Worm (Caenorhabditis elegans) whole organism, L1 larva: ENCODE data around the gene acc-4.

Experiments
- C04F5.9 ChIP-seq: sonication (generic microtip); optimal IDR thresholded peaks from 2 replicates; lab custom pipeline; 2016; ENCODE audit warnings: missing genetic modification characterization, missing compliant biosample characterization
- Y116A8C.19 ChIP-seq: sonication (generic microtip); optimal IDR thresholded peaks from 2 replicates; lab custom pipeline; 2016; ENCODE audit warnings: missing compliant biosample characterization, missing genetic modification characterization, borderline replicate concordance
- aha-1 ChIP-seq: fragments of 150-350 bp; optimal IDR thresholded peaks from 2 replicates; lab custom pipeline; 2014; ENCODE audit warnings: missing biosample characterization, missing genetic modification characterization
- ama-1 ChIP-seq: fragments of 150-350 bp; optimal IDR thresholded peaks from 2 replicates; lab custom pipeline; 2014
- ceh-63 ChIP-seq: fragments of 200-800 bp; sonication (Bioruptor generic); optimal IDR thresholded peaks from 2 replicates; lab custom pipeline; 2018; ENCODE audit warnings: mild to moderate bottlenecking, missing genetic modification characterization, missing compliant biosample characterization
- ceh-88 ChIP-seq: fragments of 200-800 bp; sonication (Bioruptor generic); IDR thresholded peaks from 2 replicates; pipeline ENCODE4 v1.3.6; 2022; ENCODE audit warnings: missing genetic modification characterization, missing compliant biosample characterization
- dpl-1 ChIP-seq, 3 experiments: fragments of 150-350 bp in 2 of 3; sonication (generic microtip) in 1 of 3; optimal IDR thresholded peaks; 2 replicates each; lab custom pipeline; 2014 to 2017; ENCODE audit warnings: missing biosample characterization in 3 of 3, missing genetic modification characterization in 3 of 3, missing genetic modification reagents in 3 of 3
- egl-13 ChIP-seq: sonication (generic microtip); optimal IDR thresholded peaks from 2 replicates; lab custom pipeline; 2016; ENCODE audit warnings: missing genotype, missing genetic modification reagents, missing genetic modification characterization, missing compliant biosample characterization
- egl-27 ChIP-seq, 2 experiments: fragments of 150-350 bp in 1 of 2; sonication (generic microtip); optimal IDR thresholded peaks; 3 replicates each; lab custom pipeline; 2017 to 2018; ENCODE audit warnings: missing biosample characterization in 2 of 2, missing genetic modification characterization in 2 of 2, missing genetic modification reagents in 2 of 2
- elt-3 ChIP-seq, 6 experiments: fragments of 150-350 bp in 1 of 6; sonication (generic microtip); optimal IDR thresholded peaks; 2 replicates each; lab custom pipeline; 2017 to 2018; ENCODE audit warnings: missing biosample characterization in 6 of 6, missing genetic modification characterization in 6 of 6, inconsistent platforms in 1 of 6
- fkh-10 ChIP-seq: sonication (generic microtip); optimal IDR thresholded peaks from 2 replicates; lab custom pipeline; 2017; ENCODE audit warnings: missing biosample characterization, missing genetic modification reagents, missing genetic modification characterization
- fkh-4 ChIP-seq: sonication (generic microtip); optimal IDR thresholded peaks from 2 replicates; lab custom pipeline; 2016; ENCODE audit warnings: missing compliant biosample characterization, missing genetic modification characterization, borderline replicate concordance
- hlh-17 ChIP-seq: fragments of 200-800 bp; sonication (Bioruptor generic); optimal IDR thresholded peaks from 2 replicates; lab custom pipeline; 2018; ENCODE audit warnings: missing genetic modification characterization, mild to moderate bottlenecking, missing compliant biosample characterization, moderate library complexity, borderline replicate concordance
- hpl-2 ChIP-seq: fragments of 150-350 bp; optimal IDR thresholded peaks from 2 replicates; lab custom pipeline; 2014; ENCODE audit warnings: missing biosample characterization, missing genetic modification reagents, missing genetic modification characterization
- irx-1 ChIP-seq: sonication (generic microtip); optimal IDR thresholded peaks from 2 replicates; lab custom pipeline; 2016; ENCODE audit warnings: missing genetic modification characterization, missing compliant biosample characterization
- lin-13 ChIP-seq: fragments of 150-350 bp; optimal IDR thresholded peaks from 2 replicates; lab custom pipeline; 2014; ENCODE audit warnings: missing biosample characterization, missing genetic modification reagents, missing genetic modification characterization
- lin-14 ChIP-seq: fragments of 200-800 bp; sonication (Bioruptor generic); optimal IDR thresholded peaks from 2 replicates; lab custom pipeline; 2018; ENCODE audit warnings: mild to moderate bottlenecking, missing genetic modification characterization, moderate library complexity, missing compliant biosample characterization
- lin-15B ChIP-seq: fragments of 150-350 bp; sonication (generic microtip); optimal IDR thresholded peaks from 3 replicates; lab custom pipeline; 2014; ENCODE audit warnings: missing biosample characterization, missing genetic modification characterization
- lin-35 ChIP-seq, 2 experiments: fragments of 150-350 bp; optimal IDR thresholded peaks; 2 replicates each; lab custom pipeline; 2014; ENCODE audit warnings: missing biosample characterization in 2 of 2, missing genetic modification characterization in 2 of 2, missing genetic modification reagents in 2 of 2
- lin-39 ChIP-seq: fragments of 150-350 bp; optimal IDR thresholded peaks from 2 replicates; lab custom pipeline; 2014; ENCODE audit warnings: missing biosample characterization, missing genetic modification reagents, missing genetic modification characterization
- lir-3 ChIP-seq: sonication (generic microtip); optimal IDR thresholded peaks from 2 replicates; lab custom pipeline; 2016; ENCODE audit warnings: mild to moderate bottlenecking, missing genetic modification characterization, moderate library complexity, missing compliant biosample characterization; ENCODE audit not compliant: poor library complexity
- lsy-2 ChIP-seq, 2 experiments: fragments of 150-350 bp; optimal IDR thresholded peaks; 2 replicates each; lab custom pipeline; 2014; ENCODE audit warnings: missing biosample characterization in 2 of 2, missing genetic modification characterization in 2 of 2
- mab-9 ChIP-seq: fragments of 200-800 bp; sonication (Bioruptor generic); IDR thresholded peaks from 2 replicates; pipeline ENCODE4 v1.3.6; 2022; ENCODE audit warnings: missing genetic modification reagents, missing genetic modification characterization, missing compliant biosample characterization
- mdl-1 ChIP-seq, 2 experiments: fragments of 150-350 bp; optimal IDR thresholded peaks; 2 replicates each; lab custom pipeline; 2014 to 2017; ENCODE audit warnings: missing biosample characterization in 2 of 2, missing genetic modification characterization in 2 of 2, inconsistent platforms in 1 of 2
- nhr-11 ChIP-seq: fragments of 150-350 bp; optimal IDR thresholded peaks from 2 replicates; lab custom pipeline; 2014; ENCODE audit warnings: missing biosample characterization, missing genetic modification characterization
- nhr-12 ChIP-seq: sonication (generic microtip); optimal IDR thresholded peaks from 2 replicates; lab custom pipeline; 2017; ENCODE audit warnings: missing biosample characterization, missing genetic modification characterization
- nhr-237 ChIP-seq: fragments of 150-350 bp; optimal IDR thresholded peaks from 2 replicates; lab custom pipeline; 2014; ENCODE audit warnings: missing biosample characterization, missing genetic modification characterization
- nhr-28 ChIP-seq: fragments of 150-350 bp; optimal IDR thresholded peaks from 2 replicates; lab custom pipeline; 2014; ENCODE audit warnings: missing biosample characterization, missing genetic modification characterization
- nhr-71 ChIP-seq: sonication (generic microtip); optimal IDR thresholded peaks from 2 replicates; lab custom pipeline; 2016; ENCODE audit warnings: mild to moderate bottlenecking, missing genetic modification characterization, moderate library complexity, missing compliant biosample characterization
- nhr-76 ChIP-seq: sonication (generic microtip); optimal IDR thresholded peaks from 2 replicates; lab custom pipeline; 2017; ENCODE audit warnings: missing biosample characterization, missing genetic modification characterization
- nhr-77 ChIP-seq: fragments of 150-350 bp; optimal IDR thresholded peaks from 2 replicates; lab custom pipeline; 2014; ENCODE audit warnings: missing biosample characterization, missing genetic modification characterization
- nhr-85 ChIP-seq: sonication (generic microtip); peaks from one replicate; lab custom pipeline; 2016; ENCODE audit warnings: missing genetic modification characterization, inconsistent platforms, missing compliant biosample characterization
- skn-1 ChIP-seq: fragments of 150-350 bp; optimal IDR thresholded peaks from 2 replicates; lab custom pipeline; 2014; ENCODE audit warnings: missing biosample characterization, missing genetic modification characterization
- snpc-4 ChIP-seq: fragments of 150-350 bp; optimal IDR thresholded peaks from 2 replicates; lab custom pipeline; 2014; ENCODE audit warnings: missing biosample characterization, missing genetic modification characterization
- sptf-1 ChIP-seq: fragments of 150-350 bp; optimal IDR thresholded peaks from 2 replicates; lab custom pipeline; 2014; ENCODE audit warnings: missing biosample characterization, missing genetic modification characterization
- sup-37 ChIP-seq: fragments of 200-800 bp; sonication (Bioruptor generic); optimal IDR thresholded peaks from 2 replicates; lab custom pipeline; 2018; ENCODE audit warnings: mild to moderate bottlenecking, missing genetic modification characterization, missing compliant biosample characterization
- swsn-7 ChIP-seq: sonication (generic microtip); optimal IDR thresholded peaks from 2 replicates; lab custom pipeline; 2016; ENCODE audit warnings: missing genetic modification characterization, missing compliant biosample characterization
- tlp-1 ChIP-seq: fragments of 150-350 bp; optimal IDR thresholded peaks from 2 replicates; lab custom pipeline; 2014; ENCODE audit warnings: missing biosample characterization, missing genetic modification characterization
- unc-130 ChIP-seq: fragments of 150-350 bp; optimal IDR thresholded peaks from 2 replicates; lab custom pipeline; 2017; ENCODE audit warnings: missing biosample characterization, missing genetic modification characterization, inconsistent platforms
- unc-62 ChIP-seq: fragments of 150-350 bp; optimal IDR thresholded peaks from 2 replicates; lab custom pipeline; 2014; ENCODE audit warnings: missing biosample characterization, missing genetic modification reagents, missing genetic modification characterization
- unc-86 ChIP-seq: sonication (generic microtip); optimal IDR thresholded peaks from 2 replicates; lab custom pipeline; 2016; ENCODE audit warnings: missing genetic modification characterization, missing compliant biosample characterization
- unc-98 ChIP-seq: fragments of 200-800 bp; sonication (Bioruptor generic); IDR thresholded peaks from 2 replicates; pipeline ENCODE4 v1.3.6; 2022; ENCODE audit warnings: missing genetic modification characterization, missing compliant biosample characterization
- vab-15 ChIP-seq: sonication (generic microtip); optimal IDR thresholded peaks from 2 replicates; lab custom pipeline; 2017; ENCODE audit warnings: missing genotype, mild to moderate bottlenecking, missing genetic modification characterization, missing compliant biosample characterization
- xbp-1 ChIP-seq: sonication (generic microtip); optimal IDR thresholded peaks from 2 replicates; lab custom pipeline; 2016; ENCODE audit warnings: missing genetic modification characterization, missing compliant biosample characterization
- zag-1 ChIP-seq: fragments of 150-350 bp; optimal IDR thresholded peaks from 2 replicates; lab custom pipeline; 2014; ENCODE audit warnings: missing biosample characterization, missing genetic modification characterization
- ztf-11 ChIP-seq, 2 experiments: sonication (generic microtip); optimal IDR thresholded peaks; 2 replicates each; lab custom pipeline; 2016 to 2017; ENCODE audit warnings: missing genetic modification characterization in 2 of 2, missing biosample characterization in 1 of 2, missing compliant biosample characterization in 1 of 2
- ztf-4 ChIP-seq: fragments of 150-350 bp; optimal IDR thresholded peaks from 2 replicates; lab custom pipeline; 2014; ENCODE audit warnings: missing biosample characterization, missing genetic modification characterization

acc-4 gene

ce11 chrIII:13465918-13466592 is 17.9 kb downstream of the acc-4 start, which contains the start of gene cdk-5 (continued):
- TF ChIP-seq irx-1 = peak; percentile 93
- TF ChIP-seq nhr-77 = peak; percentile 81
- peak; percentile 83 for TF ChIP-seq zag-1
- no peak for TF ChIP-seq unc-62
- no peak for TF ChIP-seq hlh-17 (GFP tag; lab: Kevin White, UChicago)
- peak; percentile 85 to 91 (median 90) for TF ChIP-seq dpl-1 (GFP tag; optimal IDR thresholded peaks at IDR 0.05; lab: Kevin White, UChicago)
- TF ChIP-seq unc-98 (GFP tag; lab: Robert Waterston, UW) = no peak; the same call in 1 of the 2 replicates
- peak; percentile 92 to 93 for TF ChIP-seq lin-35 (GFP tag; optimal IDR thresholded peaks at IDR 0.05; lab: Kevin White, UChicago)
- TF ChIP-seq nhr-76 (tag; lab: Kevin White, UChicago) = no peak
- peak; percentile 91 for TF ChIP-seq skn-1 (tag; lab: Kevin White, UChicago)
- peak; percentile 97 to 98 for TF ChIP-seq lsy-2 (tag; optimal IDR thresholded peaks at IDR 0.05; lab: Kevin White, UChicago)
- TF ChIP-seq sptf-1 (tag; lab: Kevin White, UChicago) = no peak
- peak; percentile 83 for TF ChIP-seq hpl-2 (GFP tag; lab: Kevin White, UChicago)
- peak; percentile 58 for TF ChIP-seq fkh-10 (GFP tag; lab: Kevin White, UChicago)
- peak; percentile 93 for TF ChIP-seq ama-1 (lab: Kevin White, UChicago)
- peak; percentile 87 for TF ChIP-seq lir-3 (tag; lab: Kevin White, UChicago)
- TF ChIP-seq vab-15 (tag; lab: Kevin White, UChicago) = no peak
- peak; percentile 93 for TF ChIP-seq unc-130 (tag; lab: Kevin White, UChicago)
- peak; percentile 97 for TF ChIP-seq lin-39 (tag; lab: Kevin White, UChicago)
- peak; percentile 98 for TF ChIP-seq nhr-71 (tag; lab: Kevin White, UChicago)
- no peak for TF ChIP-seq tlp-1 (tag; lab: Kevin White, UChicago)
- TF ChIP-seq nhr-11 = peak; percentile 76
- TF ChIP-seq snpc-4 = peak; percentile 87
- TF ChIP-seq Y116A8C.19 (tag; lab: Kevin White, UChicago) = no peak
- peak; percentile 94 for TF ChIP-seq nhr-85
- peak; percentile 55 for TF ChIP-seq nhr-237 (tag; lab: Kevin White, UChicago)
- peak; percentile 95 for TF ChIP-seq unc-86
- peak; percentile 97 for TF ChIP-seq swsn-7 (tag; lab: Kevin White, UChicago)
- TF ChIP-seq ztf-4 (tag; lab: Kevin White, UChicago) = peak; percentile 84
- peak; percentile 90 for TF ChIP-seq lin-13 (GFP tag; lab: Kevin White, UChicago)
- TF ChIP-seq nhr-28 (tag; lab: Kevin White, UChicago) = no peak
- peak; percentile 72 for TF ChIP-seq aha-1 (tag; lab: Kevin White, UChicago)
- TF ChIP-seq ceh-88 (GFP tag; lab: Robert Waterston, UW) = peak; percentile 58
- peak in 1 of 2 experiments; percentile 87 for TF ChIP-seq mdl-1 (tag; optimal IDR thresholded peaks at IDR 0.05; lab: Kevin White, UChicago)
- TF ChIP-seq, all 84 proteins: peak for 64

ce11 chrIII:13464493-13465362 is 19.2 kb downstream of the acc-4 start, which contains the start of gene kel-3:
TSS of gene kel-3 (plus strand) at chrIII:13464820.
- TF ChIP-seq sup-37 (GFP tag; lab: Kevin White, UChicago) (peak; percentile 36), nhr-76 (tag; lab: Kevin White, UChicago) (no peak), mab-9 (GFP tag; lab: Robert Waterston, UW) (0 out of 2 replicates have a peak, but pooled peaks have one; percentile 23), egl-13 (tag; lab: Kevin White, UChicago) (no peak), lin-14 (GFP tag; lab: Kevin White, UChicago) (peak; percentile 91), dpl-1 (GFP tag; optimal IDR thresholded peaks at IDR 0.05; lab: Kevin White, UChicago) (peak; percentile 36 to 68 (median 42)), elt-3 (tag; optimal IDR thresholded peaks at IDR 0.05; lab: Kevin White, UChicago) (peak in 4 of 6 experiments; percentile 69 to 94 (median 76)), ceh-63 (GFP tag; lab: Kevin White, UChicago) (no peak), C04F5.9 (tag; lab: Kevin White, UChicago) (no peak), lsy-2 (tag; optimal IDR thresholded peaks at IDR 0.05; lab: Kevin White, UChicago) (peak; percentile 78 to 89), skn-1 (tag; lab: Kevin White, UChicago) (peak; percentile 26), nhr-12 (tag; lab: Kevin White, UChicago) (no peak), nhr-85 (peak; percentile 82), egl-27 (tag; optimal IDR thresholded peaks at IDR 0.05; lab: Kevin White, UChicago) (no peak), lin-39 (tag; lab: Kevin White, UChicago) (peak; percentile 67), lin-13 (GFP tag; lab: Kevin White, UChicago) (peak; percentile 39), hpl-2 (GFP tag; lab: Kevin White, UChicago) (peak; percentile 78), nhr-77 (peak; percentile 20), lin-15B (tag; lab: Kevin White, UChicago) (no peak), xbp-1 (peak; percentile 31), fkh-4 (tag; lab: Kevin White, UChicago) (peak; percentile 14), ztf-11 (tag; optimal IDR thresholded peaks at IDR 0.05; lab: Kevin White, UChicago) (peak in 1 of 2 experiments; percentile 23), hlh-17 (GFP tag; lab: Kevin White, UChicago) (peak; percentile 4), sptf-1 (tag; lab: Kevin White, UChicago) (no peak)
